Worm (Caenorhabditis elegans) whole organism, L1 larva: ENCODE measurements around the gene T09E8.4.

Experiments
- C04F5.9 ChIP-seq: sonication (generic microtip); optimal IDR thresholded peaks from 2 replicates; lab custom pipeline; 2016; ENCODE audit warnings: missing genetic modification characterization, missing compliant biosample characterization
- C16A3.4 ChIP-seq: fragments of 150-350 bp; optimal IDR thresholded peaks from 2 replicates; lab custom pipeline; 2014; ENCODE audit warnings: missing biosample characterization, missing genetic modification characterization
- Y116A8C.19 ChIP-seq: sonication (generic microtip); optimal IDR thresholded peaks from 2 replicates; lab custom pipeline; 2016; ENCODE audit warnings: missing compliant biosample characterization, missing genetic modification characterization, borderline replicate concordance
- aha-1 ChIP-seq: fragments of 150-350 bp; optimal IDR thresholded peaks from 2 replicates; lab custom pipeline; 2014; ENCODE audit warnings: missing biosample characterization, missing genetic modification characterization
- aly-2 ChIP-seq: fragments of 150-350 bp; optimal IDR thresholded peaks from 2 replicates; lab custom pipeline; 2014; ENCODE audit warnings: missing biosample characterization, missing genetic modification characterization
- blmp-1 ChIP-seq: fragments of 150-350 bp; optimal IDR thresholded peaks from 2 replicates; lab custom pipeline; 2014; ENCODE audit warnings: missing biosample characterization, missing genetic modification characterization
- ceh-63 ChIP-seq: fragments of 200-800 bp; sonication (Bioruptor generic); optimal IDR thresholded peaks from 2 replicates; lab custom pipeline; 2018; ENCODE audit warnings: mild to moderate bottlenecking, missing genetic modification characterization, missing compliant biosample characterization
- ceh-90 ChIP-seq: sonication (generic microtip); optimal IDR thresholded peaks from 2 replicates; lab custom pipeline; 2016; ENCODE audit warnings: missing genetic modification characterization, missing compliant biosample characterization
- dsc-1 ChIP-seq: sonication (generic microtip); optimal IDR thresholded peaks from 2 replicates; lab custom pipeline; 2016; ENCODE audit warnings: mild to moderate bottlenecking, missing genetic modification characterization, missing compliant biosample characterization
- egl-13 ChIP-seq: sonication (generic microtip); optimal IDR thresholded peaks from 2 replicates; lab custom pipeline; 2016; ENCODE audit warnings: missing genotype, missing genetic modification reagents, missing genetic modification characterization, missing compliant biosample characterization
- egl-27 ChIP-seq, 2 experiments: fragments of 150-350 bp in 1 of 2; sonication (generic microtip); optimal IDR thresholded peaks; 3 replicates each; lab custom pipeline; 2017 to 2018; ENCODE audit warnings: missing biosample characterization in 2 of 2, missing genetic modification characterization in 2 of 2, missing genetic modification reagents in 2 of 2
- elt-2 ChIP-seq: sonication (generic microtip); optimal IDR thresholded peaks from 2 replicates; lab custom pipeline; 2016; ENCODE audit warnings: missing genetic modification characterization, mild to moderate bottlenecking, inconsistent platforms, missing compliant biosample characterization, missing genetic modification reagents
- elt-3 ChIP-seq, 6 experiments: fragments of 150-350 bp in 1 of 6; sonication (generic microtip); optimal IDR thresholded peaks; 2 replicates each; lab custom pipeline; 2017 to 2018; ENCODE audit warnings: missing biosample characterization in 6 of 6, missing genetic modification characterization in 6 of 6, inconsistent platforms in 1 of 6
- ets-5 ChIP-seq: fragments of 200-800 bp; sonication (Bioruptor generic); IDR thresholded peaks from 2 replicates; pipeline ENCODE4 v1.3.6; 2022; ENCODE audit warnings: missing genetic modification characterization, missing compliant biosample characterization
- fkh-8 ChIP-seq: sonication (generic microtip); optimal IDR thresholded peaks from 2 replicates; lab custom pipeline; 2016; ENCODE audit warnings: mild to moderate bottlenecking, missing genetic modification characterization, missing compliant biosample characterization
- hlh-17 ChIP-seq: fragments of 200-800 bp; sonication (Bioruptor generic); optimal IDR thresholded peaks from 2 replicates; lab custom pipeline; 2018; ENCODE audit warnings: missing genetic modification characterization, mild to moderate bottlenecking, missing compliant biosample characterization, moderate library complexity, borderline replicate concordance
- hpl-2 ChIP-seq: fragments of 150-350 bp; optimal IDR thresholded peaks from 2 replicates; lab custom pipeline; 2014; ENCODE audit warnings: missing biosample characterization, missing genetic modification reagents, missing genetic modification characterization
- irx-1 ChIP-seq: sonication (generic microtip); optimal IDR thresholded peaks from 2 replicates; lab custom pipeline; 2016; ENCODE audit warnings: missing genetic modification characterization, missing compliant biosample characterization
- lin-13 ChIP-seq: fragments of 150-350 bp; optimal IDR thresholded peaks from 2 replicates; lab custom pipeline; 2014; ENCODE audit warnings: missing biosample characterization, missing genetic modification reagents, missing genetic modification characterization
- lin-14 ChIP-seq: fragments of 200-800 bp; sonication (Bioruptor generic); optimal IDR thresholded peaks from 2 replicates; lab custom pipeline; 2018; ENCODE audit warnings: mild to moderate bottlenecking, missing genetic modification characterization, moderate library complexity, missing compliant biosample characterization
- lin-15B ChIP-seq: fragments of 150-350 bp; sonication (generic microtip); optimal IDR thresholded peaks from 3 replicates; lab custom pipeline; 2014; ENCODE audit warnings: missing biosample characterization, missing genetic modification characterization
- lin-35 ChIP-seq, 2 experiments: fragments of 150-350 bp; optimal IDR thresholded peaks; 2 replicates each; lab custom pipeline; 2014; ENCODE audit warnings: missing biosample characterization in 2 of 2, missing genetic modification characterization in 2 of 2, missing genetic modification reagents in 2 of 2
- lin-39 ChIP-seq: fragments of 150-350 bp; optimal IDR thresholded peaks from 2 replicates; lab custom pipeline; 2014; ENCODE audit warnings: missing biosample characterization, missing genetic modification reagents, missing genetic modification characterization
- lsy-2 ChIP-seq, 2 experiments: fragments of 150-350 bp; optimal IDR thresholded peaks; 2 replicates each; lab custom pipeline; 2014; ENCODE audit warnings: missing biosample characterization in 2 of 2, missing genetic modification characterization in 2 of 2
- mdl-1 ChIP-seq, 2 experiments: fragments of 150-350 bp; optimal IDR thresholded peaks; 2 replicates each; lab custom pipeline; 2014 to 2017; ENCODE audit warnings: missing biosample characterization in 2 of 2, missing genetic modification characterization in 2 of 2, inconsistent platforms in 1 of 2
- mef-2 ChIP-seq: fragments of 150-350 bp; optimal IDR thresholded peaks from 2 replicates; lab custom pipeline; 2014; ENCODE audit warnings: missing biosample characterization, missing genetic modification characterization
- mep-1 ChIP-seq: fragments of 150-350 bp; optimal IDR thresholded peaks from 2 replicates; lab custom pipeline; 2014; ENCODE audit warnings: missing biosample characterization, missing genetic modification characterization
- nhr-12 ChIP-seq: sonication (generic microtip); optimal IDR thresholded peaks from 2 replicates; lab custom pipeline; 2017; ENCODE audit warnings: missing biosample characterization, missing genetic modification characterization
- nhr-19 ChIP-seq: fragments of 200-800 bp; sonication (Bioruptor generic); conservative IDR thresholded peaks from 2 replicates; pipeline ENCODE4 v1.3.6; 2022; ENCODE audit warnings: missing genetic modification characterization, missing compliant biosample characterization
- nhr-20 ChIP-seq: sonication (generic microtip); optimal IDR thresholded peaks from 2 replicates; lab custom pipeline; 2016; ENCODE audit warnings: mild to moderate bottlenecking, missing genetic modification characterization, missing compliant biosample characterization
- nhr-237 ChIP-seq: fragments of 150-350 bp; optimal IDR thresholded peaks from 2 replicates; lab custom pipeline; 2014; ENCODE audit warnings: missing biosample characterization, missing genetic modification characterization
- nhr-47 ChIP-seq: sonication (generic microtip); optimal IDR thresholded peaks from 2 replicates; lab custom pipeline; 2016; ENCODE audit warnings: mild to moderate bottlenecking, missing genetic modification characterization, moderate library complexity, missing compliant biosample characterization
- nhr-71 ChIP-seq: sonication (generic microtip); optimal IDR thresholded peaks from 2 replicates; lab custom pipeline; 2016; ENCODE audit warnings: mild to moderate bottlenecking, missing genetic modification characterization, moderate library complexity, missing compliant biosample characterization
- nhr-90 ChIP-seq: sonication (generic microtip); optimal IDR thresholded peaks from 2 replicates; lab custom pipeline; 2016; ENCODE audit warnings: mild to moderate bottlenecking, missing genetic modification characterization, missing compliant biosample characterization; ENCODE audit not compliant: poor library complexity
- pag-3 ChIP-seq: sonication (generic microtip); optimal IDR thresholded peaks from 2 replicates; lab custom pipeline; 2017; ENCODE audit warnings: missing genetic modification characterization, mild to moderate bottlenecking, missing compliant biosample characterization, antibody characterized with exemption, borderline replicate concordance; ENCODE audit not compliant: insufficient read depth
- pax-3 ChIP-seq: fragments of 200-800 bp; sonication (Bioruptor generic); optimal IDR thresholded peaks from 2 replicates; lab custom pipeline; 2018; ENCODE audit warnings: mild to moderate bottlenecking, missing genetic modification characterization, moderate library complexity, missing compliant biosample characterization
- pqm-1 ChIP-seq: sonication (generic microtip); optimal IDR thresholded peaks from 3 replicates; lab custom pipeline; 2017; ENCODE audit warnings: missing biosample characterization, missing genetic modification characterization
- skn-1 ChIP-seq: fragments of 150-350 bp; optimal IDR thresholded peaks from 2 replicates; lab custom pipeline; 2014; ENCODE audit warnings: missing biosample characterization, missing genetic modification characterization
- snu-23 ChIP-seq: sonication (generic microtip); optimal IDR thresholded peaks from 2 replicates; lab custom pipeline; 2016; ENCODE audit warnings: missing genetic modification characterization, missing compliant biosample characterization
- swsn-7 ChIP-seq: sonication (generic microtip); optimal IDR thresholded peaks from 2 replicates; lab custom pipeline; 2016; ENCODE audit warnings: missing genetic modification characterization, missing compliant biosample characterization
- tbx-2 ChIP-seq: sonication (generic microtip); optimal IDR thresholded peaks from 2 replicates; lab custom pipeline; 2016; ENCODE audit warnings: missing genetic modification characterization, missing compliant biosample characterization
- tlp-1 ChIP-seq: fragments of 150-350 bp; optimal IDR thresholded peaks from 2 replicates; lab custom pipeline; 2014; ENCODE audit warnings: missing biosample characterization, missing genetic modification characterization
- unc-62 ChIP-seq: fragments of 150-350 bp; optimal IDR thresholded peaks from 2 replicates; lab custom pipeline; 2014; ENCODE audit warnings: missing biosample characterization, missing genetic modification reagents, missing genetic modification characterization
- unc-86 ChIP-seq: sonication (generic microtip); optimal IDR thresholded peaks from 2 replicates; lab custom pipeline; 2016; ENCODE audit warnings: missing genetic modification characterization, missing compliant biosample characterization
- unc-98 ChIP-seq: fragments of 200-800 bp; sonication (Bioruptor generic); IDR thresholded peaks from 2 replicates; pipeline ENCODE4 v1.3.6; 2022; ENCODE audit warnings: missing genetic modification characterization, missing compliant biosample characterization
- xbp-1 ChIP-seq: sonication (generic microtip); optimal IDR thresholded peaks from 2 replicates; lab custom pipeline; 2016; ENCODE audit warnings: missing genetic modification characterization, missing compliant biosample characterization
- ztf-4 ChIP-seq: fragments of 150-350 bp; optimal IDR thresholded peaks from 2 replicates; lab custom pipeline; 2014; ENCODE audit warnings: missing biosample characterization, missing genetic modification characterization

The T09E8.4 gene

DNA sequence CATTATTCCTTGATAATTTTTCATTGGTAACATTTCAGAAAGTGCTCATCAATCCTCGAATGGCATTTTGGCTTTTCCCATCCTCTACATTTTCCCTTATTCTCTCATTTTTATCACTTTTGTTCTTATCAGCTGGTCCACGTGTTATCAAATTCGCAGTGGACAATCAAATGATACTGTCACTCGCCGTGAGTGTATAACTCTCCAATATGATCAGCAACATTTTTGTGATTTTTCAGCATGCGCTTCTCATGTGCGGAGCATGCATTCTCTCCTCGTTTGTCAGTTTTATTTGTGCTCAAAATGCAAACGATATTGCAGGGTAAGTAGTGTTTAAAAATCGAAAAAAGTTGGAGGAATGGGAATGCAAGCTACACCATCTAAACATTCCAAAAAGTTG, 28.5 kb upstream of the T09E8.4 start (continued):
- TF ChIP-seq unc-98 (no peak), lsy-2 (tag; optimal IDR thresholded peaks at IDR 0.05; lab: Kevin White, UChicago) (no peak), C04F5.9 (no peak), elt-2 (tag; lab: Kevin White, UChicago) (peak; percentile 97), egl-13 (tag; lab: Kevin White, UChicago) (no peak), lin-39 (tag; lab: Kevin White, UChicago) (no peak), nhr-237 (no peak), snu-23 (no peak), unc-62 (GFP tag; lab: Kevin White, UChicago) (no peak), aha-1 (tag; lab: Kevin White, UChicago) (no peak), xbp-1 (tag; lab: Kevin White, UChicago) (no peak), mep-1 (no peak), tbx-2 (no peak), hlh-17 (GFP tag; lab: Kevin White, UChicago) (no peak), nhr-19 (GFP tag; lab: Robert Waterston, UW) (peak; percentile 19; the same call in 1 of the 2 replicates), nhr-20 (tag; lab: Kevin White, UChicago) (peak; percentile 33), hpl-2 (GFP tag; lab: Kevin White, UChicago) (no peak), pax-3 (tag; lab: Kevin White, UChicago) (peak; percentile 70), nhr-71 (tag; lab: Kevin White, UChicago) (no peak), pag-3 (no peak), pqm-1 (tag; lab: Kevin White, UChicago) (peak; percentile 85), lin-13 (no peak), lin-35 (GFP tag; optimal IDR thresholded peaks at IDR 0.05; lab: Kevin White, UChicago) (peak in 1 of 2 experiments; percentile 53), nhr-47 (tag; lab: Kevin White, UChicago) (no peak), egl-27 (tag; optimal IDR thresholded peaks at IDR 0.05; lab: Kevin White, UChicago) (no peak), blmp-1 (tag; lab: Kevin White, UChicago) (no peak), ztf-4 (no peak), lin-14 (no peak), elt-3 (tag; optimal IDR thresholded peaks at IDR 0.05; lab: Kevin White, UChicago) (no peak), aly-2 (no peak), irx-1 (tag; lab: Kevin White, UChicago) (no peak), mef-2 (tag; lab: Kevin White, UChicago) (no peak), Y116A8C.19 (no peak), mdl-1 (tag; optimal IDR thresholded peaks at IDR 0.05; lab: Kevin White, UChicago) (peak in 1 of 2 experiments; percentile 61), skn-1 (no peak), nhr-90 (no peak)
- TF ChIP-seq, all 84 proteins: peak for 8

DNA sequence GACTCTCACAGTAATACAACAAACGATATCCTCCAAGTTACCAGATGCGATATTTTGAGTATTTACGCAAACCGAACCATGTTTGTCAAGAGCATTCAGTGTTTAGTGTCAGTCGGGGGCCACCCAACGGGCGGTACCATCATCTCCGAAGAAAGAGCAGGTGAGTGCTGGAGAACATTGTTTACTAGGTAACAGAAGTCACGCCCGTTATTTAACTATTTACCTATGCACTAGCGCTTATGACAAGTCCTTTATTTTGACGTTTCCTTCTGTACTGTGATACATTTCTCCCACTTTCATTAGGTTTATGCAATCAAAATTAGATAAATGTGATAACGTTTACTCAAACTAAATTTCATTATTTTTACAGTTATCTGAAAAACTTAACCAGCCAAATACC, 25.5 kb upstream of the T09E8.4 start, which contains the start of gene F57B1.6:
Gene F57B1.6 (plus strand): TSS at position 79 of the 400 bp plus-strand sequence.
- no peak for TF ChIP-seq ceh-90 (tag; lab: Kevin White, UChicago)
- no peak for TF ChIP-seq Y116A8C.19
- TF ChIP-seq hpl-2 (GFP tag; lab: Kevin White, UChicago): no peak
- TF ChIP-seq ceh-63 (GFP tag; lab: Kevin White, UChicago): no peak
- no peak for TF ChIP-seq nhr-71 (tag; lab: Kevin White, UChicago)
- TF ChIP-seq lin-14: no peak
- no peak for TF ChIP-seq aha-1 (tag; lab: Kevin White, UChicago)

DNA sequence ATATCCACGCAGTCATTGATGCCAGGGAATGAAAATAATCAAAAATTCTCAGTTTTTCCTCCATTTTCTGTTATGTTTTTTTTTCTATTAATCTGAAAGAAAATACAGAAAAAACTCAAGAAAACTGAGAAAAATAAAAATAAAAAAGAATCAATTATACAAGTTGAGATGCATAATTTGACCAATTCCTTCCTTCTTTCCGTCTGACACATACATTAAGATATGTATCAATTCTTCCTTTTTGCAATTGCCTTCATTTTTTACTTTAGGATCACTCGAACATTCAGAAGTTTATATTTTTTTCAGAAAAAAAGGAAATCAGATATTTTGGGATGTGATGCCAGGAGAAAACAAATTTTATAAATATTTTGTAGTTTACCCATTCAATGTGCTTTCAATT, 23.4 kb upstream of the T09E8.4 start, which contains the start of gene F57B1.5:
Gene F57B1.5 (plus strand): TSS at position 301 of the 400 bp plus-strand sequence.
- TF ChIP-seq ets-5 (GFP tag; lab: Robert Waterston, UW) (no peak), hlh-17 (GFP tag; lab: Kevin White, UChicago) (no peak), tbx-2 (no peak), unc-86 (tag; lab: Kevin White, UChicago) (peak; percentile 9), C16A3.4 (tag; lab: Kevin White, UChicago) (no peak), nhr-12 (tag; lab: Kevin White, UChicago) (no peak), fkh-8 (tag; lab: Kevin White, UChicago) (no peak), lin-15B (tag; lab: Kevin White, UChicago) (no peak), dsc-1 (tag; lab: Kevin White, UChicago) (no peak), swsn-7 (tag; lab: Kevin White, UChicago) (no peak), tlp-1 (tag; lab: Kevin White, UChicago) (no peak), lin-14 (peak; percentile 39)
